Fruit fly (Drosophila melanogaster): Measurements from ENCODE around the gene ens.
A peak's percentile ranks its signal among the peaks of the same experiment; 100 is the strongest.

DNA sequence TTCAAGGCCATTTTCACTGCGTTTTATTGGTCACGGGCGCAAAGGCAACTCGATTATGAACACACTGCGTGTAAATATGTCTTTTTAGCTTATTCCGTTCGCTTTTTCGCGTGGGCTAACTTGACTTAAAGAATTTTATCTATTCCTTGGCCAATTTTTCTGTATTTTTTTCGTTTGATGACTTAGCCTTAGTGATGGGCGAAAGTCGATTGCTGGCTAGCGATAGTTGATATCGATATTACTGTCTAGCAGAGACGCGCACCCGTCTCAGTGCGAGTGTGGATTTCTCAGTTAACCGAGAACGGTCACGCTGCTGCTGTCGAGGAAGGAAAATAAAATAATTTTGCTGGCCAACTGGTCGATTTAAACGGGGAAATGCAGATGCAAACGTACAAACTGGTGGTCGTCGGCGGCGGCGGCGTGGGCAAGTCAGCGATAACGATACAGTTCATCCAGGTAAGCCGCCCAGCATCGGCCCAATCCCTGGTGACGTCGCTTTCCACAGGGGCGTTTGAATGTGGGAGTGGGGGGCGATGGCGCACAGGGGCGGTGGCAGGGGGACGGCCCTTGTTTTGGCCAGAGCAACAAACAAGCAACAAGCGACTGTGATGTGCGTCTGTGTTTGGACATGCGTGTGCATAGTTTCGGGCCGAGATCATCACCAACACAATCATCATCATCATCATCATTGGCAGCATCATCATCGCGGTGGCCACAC lies 4.6 kb upstream of the ens start, which contains the start of the genes Rop and Ras64B:
- TF ChIP-seq CG8478 (optimal IDR thresholded peaks at IDR 0.05) (no peak), CTCF (optimal IDR thresholded peaks at IDR 0.05) (peak in 1 of 2 experiments; percentile 43)

All from S2 (cell line).